1 fruit fly cellular context compared by ENCODE assay signal in genomic region chrX:6020254-6020653, dm6.
TF ChIP-seq lines count a peak whose summit lies in the region.

No protein-coding gene starts in this region.

TF ChIP-seq in whole organism, prepupa, 60 proteins besides CTCF, POLR2A, EP300 and RAD21 (continued from another document):
- TF ChIP-seq fd85E (GFP tag; optimal IDR thresholded peaks at IDR 0.05; lab: Kevin White, UChicago) (peak; percentile 22), CG4318 (GFP tag; optimal IDR thresholded peaks at IDR 0.05; lab: Kevin White, UChicago) (peak; percentile 3), fkh (GFP tag; optimal IDR thresholded peaks at IDR 0.05; lab: Kevin White, UChicago) (no peak), CG8319 (GFP tag; optimal IDR thresholded peaks at IDR 0.05; lab: Kevin White, UChicago) (peak; percentile 46), CG15336 (GFP tag; IDR thresholded peaks at IDR 0.05; lab: Robert Waterston, UW) (peak; percentile 52; the same call in 1 of the 2 replicates), achi (GFP tag; optimal IDR thresholded peaks at IDR 0.05; lab: Kevin White, UChicago) (peak; percentile 78), CG6808 (GFP tag; optimal IDR thresholded peaks at IDR 0.05; lab: Kevin White, UChicago) (peak; percentile 70), CG9139 (GFP tag; optimal IDR thresholded peaks at IDR 0.05; lab: Kevin White, UChicago) (peak; percentile 59), Smox (GFP tag; optimal IDR thresholded peaks at IDR 0.05; lab: Kevin White, UChicago) (peak; percentile 81), cyc (GFP tag; optimal IDR thresholded peaks at IDR 0.05; lab: Kevin White, UChicago) (peak; percentile 78), CG10631 (GFP tag; optimal IDR thresholded peaks at IDR 0.05; lab: Kevin White, UChicago) (peak; percentile 76), Eip75B (GFP tag; optimal IDR thresholded peaks at IDR 0.05; lab: Kevin White, UChicago) (peak; percentile 83), CG8119 (GFP tag; IDR thresholded peaks at IDR 0.05; lab: Robert Waterston, UW) (peak; percentile 71), CG11294 (GFP tag; IDR thresholded peaks at IDR 0.05; lab: Robert Waterston, UW) (no peak), Ets96B (tag; optimal IDR thresholded peaks at IDR 0.05; lab: Kevin White, UChicago) (peak; percentile 74), CG3919 (GFP tag; optimal IDR thresholded peaks at IDR 0.05; lab: Kevin White, UChicago) (peak; percentile 85), Eip93F (GFP tag; optimal IDR thresholded peaks at IDR 0.05; lab: Kevin White, UChicago) (peak; percentile 84), Hr39 (GFP tag; optimal IDR thresholded peaks at IDR 0.05; lab: Kevin White, UChicago) (peak; percentile 72), spab (GFP tag; optimal IDR thresholded peaks at IDR 0.05; lab: Kevin White, UChicago) (peak; percentile 65), Sox15 (GFP tag; optimal IDR thresholded peaks at IDR 0.05; lab: Kevin White, UChicago) (peak; percentile 65), Ets21C (GFP tag; optimal IDR thresholded peaks at IDR 0.05; lab: Kevin White, UChicago) (peak; percentile 68), Eip78C (GFP tag; lab: Kevin White, UChicago) (peak; percentile 95), dsx (GFP tag; optimal IDR thresholded peaks at IDR 0.05; lab: Kevin White, UChicago; ENCODE audit: poor library complexity, severe bottlenecking) (peak; percentile 72), ss (GFP tag; optimal IDR thresholded peaks at IDR 0.05; lab: Kevin White, UChicago) (peak; percentile 52 to 79), Blimp-1 (GFP tag; optimal IDR thresholded peaks at IDR 0.05; lab: Kevin White, UChicago) (peak; percentile 61), CG7368 (GFP tag; optimal IDR thresholded peaks at IDR 0.05; lab: Kevin White, UChicago) (peak; percentile 62), Met (GFP tag; optimal IDR thresholded peaks at IDR 0.05; lab: Kevin White, UChicago) (peak; percentile 89), CG6163 (GFP tag; IDR thresholded peaks at IDR 0.05; lab: Robert Waterston, UW) (peak; percentile 87), CG6792 (GFP tag; optimal IDR thresholded peaks at IDR 0.05; lab: Kevin White, UChicago) (peak; percentile 79), svp (GFP tag; lab: Kevin White, UChicago) (peak; percentile 94), CG34406 (GFP tag; optimal IDR thresholded peaks at IDR 0.05; lab: Kevin White, UChicago) (peak; percentile 81), Sox14 (GFP tag; optimal IDR thresholded peaks at IDR 0.05; lab: Kevin White, UChicago) (peak; percentile 75), vri (GFP tag; optimal IDR thresholded peaks at IDR 0.05; lab: Kevin White, UChicago) (peak; percentile 70)
